Worm (Caenorhabditis elegans) whole organism, mixed stage, embryonic: ENCODE results near the gene C47E12.3.

Experiments used
- elt-3 ChIP-seq: fragments of 150-350 bp; optimal IDR thresholded peaks from 2 replicates; lab custom pipeline; 2014; ENCODE audit warnings: missing biosample characterization, missing genetic modification characterization
- nhr-2 ChIP-seq: fragments of 150-350 bp; optimal IDR thresholded peaks from 2 replicates; lab custom pipeline; 2014; ENCODE audit warnings: missing biosample characterization, missing genetic modification characterization
- pha-4 ChIP-seq: fragments of 150-350 bp; optimal IDR thresholded peaks from 2 replicates; lab custom pipeline; 2018; ENCODE audit warnings: missing biosample characterization, missing genetic modification reagents, missing genetic modification characterization
- unc-39 ChIP-seq: fragments of 150-350 bp; optimal IDR thresholded peaks from 2 replicates; lab custom pipeline; 2014; ENCODE audit warnings: missing biosample characterization, missing genetic modification characterization

DNA sequence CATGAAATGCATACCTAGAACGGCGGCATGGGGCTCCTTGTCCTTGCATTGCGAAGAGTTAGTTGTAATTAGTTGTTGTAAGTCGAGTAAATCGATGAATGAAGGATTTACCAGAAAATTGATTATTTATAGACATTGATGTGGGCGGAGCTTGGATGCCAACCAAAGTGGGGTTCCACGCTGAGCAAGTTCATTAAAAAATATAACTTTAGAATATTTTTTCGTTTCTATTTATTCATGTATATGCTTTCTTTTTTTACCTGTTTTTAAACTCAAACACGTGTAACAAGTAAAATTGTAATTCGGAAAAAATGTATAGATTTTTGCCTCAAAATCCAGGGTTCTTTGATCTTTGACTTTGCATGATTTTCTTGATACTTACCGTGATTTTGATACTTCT is 25.9 kb upstream of the C47E12.3 start, which contains the start of gene gipc-2:
- TF ChIP-seq unc-39 (no peak), pha-4 (tag; lab: Kevin White, UChicago) (no peak), elt-3 (tag; lab: Kevin White, UChicago) (no peak), nhr-2 (tag; lab: Kevin White, UChicago) (no peak)
